Worm (Caenorhabditis elegans) whole organism, L2 larva: ENCODE measurements around the gene srg-27.

Experiments
- egl-27 ChIP-seq: sonication (generic microtip); optimal IDR thresholded peaks from 3 replicates; lab custom pipeline; 2017; ENCODE audit warnings: missing biosample characterization, missing genetic modification reagents, missing genetic modification characterization
- elt-1 ChIP-seq: fragments of 150-350 bp; optimal IDR thresholded peaks from 2 replicates; lab custom pipeline; 2014; ENCODE audit warnings: missing biosample characterization, missing genetic modification characterization
- sma-3 ChIP-seq: sonication (generic microtip); optimal IDR thresholded peaks from 2 replicates; lab custom pipeline; 2016; ENCODE audit warnings: missing genetic modification reagents, missing genetic modification characterization, missing compliant biosample characterization
- ztf-11 ChIP-seq: sonication (generic microtip); optimal IDR thresholded peaks from 2 replicates; lab custom pipeline; 2017; ENCODE audit warnings: missing biosample characterization, missing genetic modification characterization

DNA sequence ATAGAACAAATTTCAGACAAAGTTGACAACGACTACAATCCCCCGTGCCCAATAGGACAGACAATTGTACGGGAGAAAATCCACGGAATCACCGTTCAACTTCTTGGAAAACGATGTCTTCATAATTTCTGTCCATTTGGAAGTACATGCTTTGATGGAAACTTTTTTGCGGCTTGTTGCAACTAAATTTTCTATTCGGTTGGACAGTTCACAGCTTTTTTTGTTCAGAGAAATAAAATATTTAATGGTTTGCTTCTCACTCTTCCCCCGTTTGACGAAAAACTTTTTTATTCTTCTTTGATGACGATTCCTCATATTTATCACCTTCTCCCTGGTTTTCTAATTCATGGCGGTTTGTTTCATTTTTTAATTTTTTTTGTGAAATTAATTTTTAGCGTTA is 25.5 kb upstream of the srg-27 start, which contains the start of gene C10G8.2:
- no peak for TF ChIP-seq ztf-11 (tag; lab: Kevin White, UChicago)
- no peak for TF ChIP-seq sma-3 (GFP tag; lab: Kevin White, UChicago)
- no peak for TF ChIP-seq elt-1 (tag; lab: Kevin White, UChicago)
- no peak for TF ChIP-seq egl-27
